Worm (Caenorhabditis elegans): ENCODE data around the gene exc-15.

DNA sequence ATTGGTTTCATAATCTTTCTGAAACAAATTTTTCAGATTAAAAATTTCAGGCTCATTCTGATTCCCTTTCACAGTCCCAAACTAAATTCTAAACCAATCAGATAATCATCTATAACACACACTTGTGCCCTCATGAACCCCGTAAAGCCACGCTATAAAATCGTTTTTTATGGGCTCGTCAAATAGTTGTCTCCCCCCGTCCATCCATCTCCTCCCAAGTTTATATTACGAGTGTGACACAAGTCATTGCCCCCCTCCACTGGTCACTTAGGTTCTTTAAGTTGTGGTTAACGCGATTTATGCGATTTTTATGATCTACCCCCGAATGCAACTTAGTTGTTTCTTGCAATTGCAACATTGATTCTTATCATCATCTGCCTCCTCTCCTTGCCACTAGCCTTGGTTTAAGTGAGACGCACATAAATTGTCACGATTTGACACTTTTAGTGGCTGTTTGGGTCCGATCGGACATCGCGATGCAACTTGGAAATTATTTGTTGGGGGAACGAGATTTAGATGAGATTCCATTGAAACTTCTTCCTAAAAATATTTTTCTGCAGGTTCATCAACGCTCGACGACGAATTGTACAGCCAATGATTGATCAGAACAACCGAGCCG, 26.2 kb downstream of the exc-15 start:
- TF ChIP-seq ztf-23 (GFP tag; IDR thresholded peaks at IDR 0.05) (no peak), med-1 (GFP tag; optimal IDR thresholded peaks at IDR 0.05; ENCODE audit: insufficient read depth) (no peak), flt-1 (GFP tag; IDR thresholded peaks at IDR 0.05) (no peak), ztf-29 (GFP tag; IDR thresholded peaks at IDR 0.05) (no peak), ref-1 (GFP tag; conservative IDR thresholded peaks at IDR 0.05) (no peak), klf-2 (GFP tag; conservative IDR thresholded peaks at IDR 0.05) (no peak)
